Fruit fly (Drosophila melanogaster) whole organism, prepupa: ENCODE results near the gene mus301.

Source experiments
- Blimp-1 ChIP-seq: fragments of 200-800 bp; sonication (Bioruptor generic); optimal IDR thresholded peaks from 3 replicates; lab custom pipeline; 2017; ENCODE audit warnings: missing biosample characterization, missing genetic modification characterization, mild to moderate bottlenecking, moderate library complexity, missing genetic modification reagents
- CG10631 ChIP-seq: fragments of 200-800 bp; sonication (Bioruptor generic); optimal IDR thresholded peaks from 2 replicates; lab custom pipeline; 2016; ENCODE audit warnings: missing biosample characterization, missing genetic modification characterization
- CG10669 ChIP-seq: fragments of 200-800 bp; sonication (Bioruptor generic); optimal IDR thresholded peaks from 3 replicates; lab custom pipeline; 2018; ENCODE audit warnings: missing biosample characterization, mild to moderate bottlenecking, missing genetic modification characterization, moderate library complexity
- CG11902 ChIP-seq: fragments of 200-800 bp; sonication (Bioruptor generic); optimal IDR thresholded peaks from 3 replicates; lab custom pipeline; 2016; ENCODE audit warnings: missing biosample characterization, missing genetic modification characterization
- CG15336 ChIP-seq: fragments of 200-800 bp; sonication (Bioruptor generic); IDR thresholded peaks from 2 replicates; pipeline ENCODE4 v1.3.6; 2022; ENCODE audit warnings: missing biosample characterization, missing genetic modification characterization
- CG1621 ChIP-seq: fragments of 200-800 bp; sonication (Bioruptor generic); optimal IDR thresholded peaks from 3 replicates; lab custom pipeline; 2018; ENCODE audit warnings: missing biosample characterization, mild to moderate bottlenecking, missing genetic modification characterization
- CG31627 ChIP-seq: fragments of 200-800 bp; sonication (Bioruptor generic); optimal IDR thresholded peaks from 3 replicates; lab custom pipeline; 2016; ENCODE audit warnings: missing biosample characterization, missing genetic modification characterization
- CG34406 ChIP-seq: fragments of 200-800 bp; sonication (Bioruptor generic); optimal IDR thresholded peaks from 3 replicates; lab custom pipeline; 2016; ENCODE audit warnings: missing biosample characterization, missing genetic modification characterization
- CG3919 ChIP-seq: fragments of 200-800 bp; sonication (Bioruptor generic); optimal IDR thresholded peaks from 3 replicates; lab custom pipeline; 2016; ENCODE audit warnings: missing biosample characterization, missing genetic modification characterization
- CG4318 ChIP-seq: fragments of 200-800 bp; sonication (Bioruptor generic); optimal IDR thresholded peaks from 3 replicates; lab custom pipeline; 2017; ENCODE audit warnings: missing biosample characterization, mild to moderate bottlenecking, missing genetic modification characterization
- CG6163 ChIP-seq: fragments of 200-800 bp; sonication (Bioruptor generic); IDR thresholded peaks from 3 replicates; pipeline ENCODE4 v1.3.6; 2022; ENCODE audit warnings: missing biosample characterization, missing genetic modification characterization
- CG6276 ChIP-seq: fragments of 200-800 bp; sonication (Bioruptor generic); optimal IDR thresholded peaks from 2 replicates; lab custom pipeline; 2017; ENCODE audit warnings: missing biosample characterization, mild to moderate bottlenecking, missing genetic modification characterization
- CG6792 ChIP-seq: fragments of 200-800 bp; sonication (Bioruptor generic); optimal IDR thresholded peaks from 3 replicates; lab custom pipeline; 2016; ENCODE audit warnings: missing biosample characterization, missing genetic modification characterization
- CG6854 ChIP-seq: fragments of 200-800 bp; sonication (Bioruptor generic); optimal IDR thresholded peaks from 2 replicates; lab custom pipeline; 2017; ENCODE audit warnings: missing biosample characterization, mild to moderate bottlenecking, missing genetic modification characterization
- CG8119 ChIP-seq: fragments of 200-800 bp; sonication (Bioruptor generic); IDR thresholded peaks from 3 replicates; pipeline ENCODE4 v1.3.6; 2022; ENCODE audit warnings: missing biosample characterization, missing genetic modification characterization
- CG8319 ChIP-seq: fragments of 200-800 bp; sonication (Bioruptor generic); optimal IDR thresholded peaks from 3 replicates; lab custom pipeline; 2016; ENCODE audit warnings: missing biosample characterization, missing genetic modification characterization
- CG8632 ChIP-seq: fragments of 200-800 bp; sonication (Bioruptor generic); optimal IDR thresholded peaks from 3 replicates; lab custom pipeline; 2016; ENCODE audit warnings: missing biosample characterization, missing genetic modification characterization
- Eip78C ChIP-seq: fragments of 200-800 bp; sonication (Bioruptor generic); peaks from one replicate; lab custom pipeline; 2016; ENCODE audit warnings: missing biosample characterization, missing genetic modification characterization
- Eip93F ChIP-seq: fragments of 200-800 bp; sonication (Bioruptor generic); optimal IDR thresholded peaks from 2 replicates; lab custom pipeline; 2016; ENCODE audit warnings: missing biosample characterization, mild to moderate bottlenecking, missing genetic modification characterization
- Gug ChIP-seq: fragments of 200-800 bp; sonication (Bioruptor generic); IDR thresholded peaks from 2 replicates; pipeline ENCODE4 v1.3.6; 2022; ENCODE audit warnings: missing biosample characterization, missing genetic modification characterization
- Hr38 ChIP-seq: sonication (Bioruptor generic); optimal IDR thresholded peaks from 2 replicates; lab custom pipeline; 2016; ENCODE audit warnings: missing biosample characterization, missing genetic modification characterization
- Hr39 ChIP-seq: fragments of 200-800 bp; sonication (Bioruptor generic); optimal IDR thresholded peaks from 2 replicates; lab custom pipeline; 2016; ENCODE audit warnings: missing biosample characterization, missing genetic modification characterization
- Hr4 ChIP-seq: fragments of 200-800 bp; sonication (Bioruptor generic); optimal IDR thresholded peaks from 3 replicates; lab custom pipeline; 2016; ENCODE audit warnings: missing biosample characterization, missing genetic modification characterization
- Met ChIP-seq: fragments of 200-800 bp; sonication (Bioruptor generic); optimal IDR thresholded peaks from 3 replicates; lab custom pipeline; 2016; ENCODE audit warnings: missing biosample characterization, missing genetic modification characterization
- OdsH ChIP-seq: fragments of 200-800 bp; sonication (Bioruptor generic); optimal IDR thresholded peaks from 3 replicates; lab custom pipeline; 2016; ENCODE audit warnings: missing biosample characterization, missing genetic modification characterization
- Smox ChIP-seq: fragments of 200-800 bp; sonication (Bioruptor generic); optimal IDR thresholded peaks from 3 replicates; lab custom pipeline; 2016; ENCODE audit warnings: missing biosample characterization, missing genetic modification characterization
- Sox102F ChIP-seq: fragments of 200-800 bp; sonication (Bioruptor generic); optimal IDR thresholded peaks from 2 replicates; lab custom pipeline; 2016; ENCODE audit warnings: missing biosample characterization, mild to moderate bottlenecking, missing genetic modification characterization
- Sox14 ChIP-seq: fragments of 200-800 bp; sonication (Bioruptor generic); optimal IDR thresholded peaks from 3 replicates; lab custom pipeline; 2016; ENCODE audit warnings: missing biosample characterization, missing genetic modification characterization
- Sox15 ChIP-seq: fragments of 200-800 bp; sonication (Bioruptor generic); optimal IDR thresholded peaks from 3 replicates; lab custom pipeline; 2016; ENCODE audit warnings: missing biosample characterization, missing genetic modification characterization
- achi ChIP-seq: fragments of 200-800 bp; sonication (Bioruptor generic); optimal IDR thresholded peaks from 3 replicates; lab custom pipeline; 2016; ENCODE audit warnings: missing biosample characterization, missing genetic modification characterization
- acj6 ChIP-seq: fragments of 200-800 bp; sonication (Bioruptor generic); optimal IDR thresholded peaks from 3 replicates; lab custom pipeline; 2016; ENCODE audit warnings: missing biosample characterization, missing genetic modification characterization
- cyc ChIP-seq: fragments of 200-800 bp; sonication (Bioruptor generic); optimal IDR thresholded peaks from 3 replicates; lab custom pipeline; 2016; ENCODE audit warnings: missing biosample characterization, missing genetic modification characterization
- eg ChIP-seq: fragments of 200-800 bp; sonication (Bioruptor generic); IDR thresholded peaks from 3 replicates; pipeline ENCODE4 v1.3.6; 2022; ENCODE audit warnings: missing biosample characterization, missing genetic modification characterization
- esn ChIP-seq: fragments of 200-800 bp; sonication (Bioruptor generic); optimal IDR thresholded peaks from 2 replicates; lab custom pipeline; 2016; ENCODE audit warnings: missing biosample characterization, mild to moderate bottlenecking, missing genetic modification characterization, moderate library complexity
- fd85E ChIP-seq: fragments of 200-800 bp; sonication (Bioruptor generic); optimal IDR thresholded peaks from 3 replicates; lab custom pipeline; 2016; ENCODE audit warnings: missing biosample characterization, missing genetic modification characterization
- fkh ChIP-seq: fragments of 200-800 bp; sonication (Bioruptor generic); optimal IDR thresholded peaks from 3 replicates; lab custom pipeline; 2017; ENCODE audit warnings: missing biosample characterization, mild to moderate bottlenecking, missing genetic modification characterization, moderate library complexity
- lz ChIP-seq: fragments of 200-800 bp; sonication (Bioruptor generic); optimal IDR thresholded peaks from 3 replicates; lab custom pipeline; 2016; ENCODE audit warnings: missing biosample characterization, missing genetic modification characterization
- pdm3 ChIP-seq: fragments of 200-800 bp; sonication (Bioruptor generic); optimal IDR thresholded peaks from 3 replicates; lab custom pipeline; 2016; ENCODE audit warnings: missing biosample characterization, missing genetic modification characterization
- salr ChIP-seq, 2 experiments: fragments of 200-800 bp; sonication (Bioruptor generic); optimal IDR thresholded peaks; 3 replicates each; lab custom pipeline; 2016 to 2018; ENCODE audit warnings: missing biosample characterization in 2 of 2, missing genetic modification characterization in 2 of 2, mild to moderate bottlenecking in 1 of 2
- topi ChIP-seq: fragments of 200-800 bp; sonication (Bioruptor generic); optimal IDR thresholded peaks from 3 replicates; lab custom pipeline; 2016; ENCODE audit warnings: missing biosample characterization, missing genetic modification characterization

mus301 gene

DNA sequence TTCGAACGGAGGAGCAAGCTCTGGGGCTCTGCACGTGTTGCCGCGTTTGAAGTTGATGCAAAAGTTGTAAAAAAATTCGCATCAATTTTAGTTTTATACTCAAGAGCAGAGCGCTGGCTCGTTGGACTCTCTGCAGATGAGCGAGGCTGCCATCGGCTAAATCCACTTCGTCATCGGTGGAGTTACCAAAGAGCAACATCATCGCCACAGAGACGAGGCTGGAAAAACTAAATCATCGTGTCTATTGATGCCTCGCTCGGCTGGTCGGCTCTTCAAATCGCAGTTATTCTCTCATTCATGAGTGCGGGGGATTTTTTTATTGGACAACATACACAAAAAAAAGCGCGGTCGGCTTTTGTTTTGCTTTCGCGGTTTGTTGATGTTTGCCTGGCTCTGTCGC, 27.8 kb downstream of the mus301 start, which contains the start of gene CG13675:
CG13675 (minus strand) TSS at position 83 of the 400 bp plus-strand sequence.
- TF ChIP-seq fd85E (GFP tag; lab: Kevin White, UChicago) (no peak), topi (GFP tag; lab: Kevin White, UChicago) (no peak), pdm3 (GFP tag; lab: Kevin White, UChicago) (no peak), CG4318 (GFP tag; lab: Kevin White, UChicago) (no peak), CG8119 (GFP tag; lab: Robert Waterston, UW) (0 out of 3 replicates have a peak, but pooled peaks have one; percentile 24), CG11902 (GFP tag; lab: Kevin White, UChicago) (no peak), CG34406 (GFP tag; lab: Kevin White, UChicago) (no peak), Sox102F (no peak), Hr39 (no peak), CG1621 (tag; lab: Kevin White, UChicago) (no peak), CG10631 (GFP tag; lab: Kevin White, UChicago) (no peak), eg (GFP tag; lab: Robert Waterston, UW) (peak; percentile 26; the same call in 1 of the 3 replicates), CG31627 (GFP tag; lab: Kevin White, UChicago) (no peak), CG6854 (GFP tag; lab: Kevin White, UChicago) (no peak)

DNA sequence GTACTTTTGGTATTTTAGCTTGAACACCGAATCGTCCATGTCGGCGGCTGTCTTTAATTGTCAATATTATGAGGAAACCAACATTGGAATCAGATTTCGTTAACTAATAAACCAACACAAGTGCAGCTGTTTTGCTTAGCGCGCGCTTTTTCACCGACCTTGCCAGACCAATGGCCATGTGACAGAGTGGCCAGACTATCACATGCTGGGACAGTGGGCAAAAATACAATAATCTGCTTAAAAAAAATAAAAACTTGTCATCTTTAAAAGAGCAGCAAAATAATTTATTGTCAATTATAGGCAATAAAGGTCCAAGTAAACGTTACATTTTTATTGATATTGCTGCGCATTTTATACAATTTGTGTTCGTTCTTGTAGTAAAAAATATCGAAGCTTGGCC, 38.2 kb downstream of the mus301 start, which contains the start of gene RecQ4:
RecQ4 (minus strand) TSS at position 161 of the 400 bp plus-strand sequence.
- TF ChIP-seq Eip78C (GFP tag; lab: Kevin White, UChicago): no peak
- TF ChIP-seq CG10669 (GFP tag; lab: Kevin White, UChicago): no peak
- TF ChIP-seq Eip93F (GFP tag; lab: Kevin White, UChicago): no peak
- no peak for TF ChIP-seq Blimp-1 (GFP tag; lab: Kevin White, UChicago)
- TF ChIP-seq lz (GFP tag; lab: Kevin White, UChicago): peak; percentile 5
- TF ChIP-seq CG34406 (GFP tag; lab: Kevin White, UChicago): no peak
- peak; percentile 20 for TF ChIP-seq Hr39
- TF ChIP-seq Met (GFP tag; lab: Kevin White, UChicago): no peak
- no peak for TF ChIP-seq CG8319 (GFP tag; lab: Kevin White, UChicago)
- TF ChIP-seq Sox102F: no peak

DNA sequence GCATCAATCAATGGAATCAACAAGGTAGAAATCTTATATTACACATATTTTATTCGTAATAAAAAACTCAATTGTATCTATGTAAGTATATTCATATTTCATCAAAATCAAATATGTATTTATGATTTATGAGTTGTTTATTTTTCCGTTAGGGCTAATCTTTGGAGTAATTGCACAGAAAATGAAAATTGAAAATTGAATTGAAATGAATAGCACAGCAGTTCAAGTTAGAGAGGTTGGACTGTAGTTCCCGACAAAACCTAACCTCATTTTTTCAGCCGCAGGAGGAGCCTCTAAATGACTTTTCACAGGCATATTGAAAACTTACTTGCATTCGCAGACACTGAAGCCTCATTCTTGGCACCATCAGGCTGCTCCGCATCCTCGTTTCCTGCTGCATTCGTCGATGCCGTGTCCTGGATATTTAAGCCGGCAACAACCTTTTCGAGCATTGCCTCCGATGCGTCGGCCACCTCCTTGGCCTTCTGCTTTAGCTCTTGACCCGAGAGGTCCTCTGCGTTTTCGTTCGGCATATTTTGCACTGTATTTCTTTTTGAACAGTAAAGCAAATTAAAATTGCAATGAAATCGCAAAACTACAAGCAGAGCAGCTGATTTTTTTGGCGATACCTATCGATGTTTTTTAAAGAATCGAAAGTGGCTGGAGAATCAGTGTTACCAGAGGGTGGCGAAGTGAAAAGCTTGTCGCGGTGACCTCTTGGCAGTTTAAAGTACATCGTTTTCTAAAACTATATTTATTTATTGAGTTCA, 40.4 kb downstream of the mus301 start, which contains the start of gene Nmt:
Nmt (minus strand) TSS at position 635 of the 770 bp plus-strand sequence.
- TF ChIP-seq CG6163: peak; percentile 58; the same call in 1 of the 3 replicates
- peak; percentile 44 for TF ChIP-seq achi (GFP tag; lab: Kevin White, UChicago)
- no peak for TF ChIP-seq Eip93F (GFP tag; lab: Kevin White, UChicago)
- TF ChIP-seq eg (GFP tag; lab: Robert Waterston, UW): peak; percentile 51; the same call in 1 of the 3 replicates
- peak; percentile 80 for TF ChIP-seq CG8319 (GFP tag; lab: Kevin White, UChicago)
- peak; percentile 56 for TF ChIP-seq OdsH (GFP tag; lab: Kevin White, UChicago)
- no peak for TF ChIP-seq CG6276 (GFP tag; lab: Kevin White, UChicago)
- TF ChIP-seq cyc (GFP tag; lab: Kevin White, UChicago): no peak
- peak; percentile 46 for TF ChIP-seq esn (GFP tag; lab: Kevin White, UChicago)
- TF ChIP-seq lz (GFP tag; lab: Kevin White, UChicago): peak; percentile 39
- peak; percentile 57 for TF ChIP-seq acj6
- no peak for TF ChIP-seq fkh (GFP tag; lab: Kevin White, UChicago)
- peak; percentile 37 for TF ChIP-seq CG31627 (GFP tag; lab: Kevin White, UChicago)
- peak; percentile 52 for TF ChIP-seq CG6792 (GFP tag; lab: Kevin White, UChicago)
- peak; percentile 42 for TF ChIP-seq Hr39
- TF ChIP-seq Sox15 (GFP tag; lab: Kevin White, UChicago): peak; percentile 13
- TF ChIP-seq CG3919 (GFP tag; lab: Kevin White, UChicago): peak; percentile 60
- TF ChIP-seq Sox14 (GFP tag; lab: Kevin White, UChicago): no peak
- TF ChIP-seq salr (GFP tag; optimal IDR thresholded peaks at IDR 0.05; lab: Kevin White, UChicago): peak in 1 of 2 experiments; percentile 24
- peak; percentile 52; the same call in 2 of the 3 replicates for TF ChIP-seq CG8119 (GFP tag; lab: Robert Waterston, UW)
- no peak for TF ChIP-seq Hr4 (GFP tag; lab: Kevin White, UChicago)
- no peak for TF ChIP-seq CG10669 (GFP tag; lab: Kevin White, UChicago)
- TF ChIP-seq CG4318 (GFP tag; lab: Kevin White, UChicago): no peak
- peak; percentile 41 for TF ChIP-seq CG34406 (GFP tag; lab: Kevin White, UChicago)
- TF ChIP-seq CG10631 (GFP tag; lab: Kevin White, UChicago): peak; percentile 10
- TF ChIP-seq Gug (GFP tag; lab: Robert Waterston, UW): no peak
- no peak for TF ChIP-seq Smox (GFP tag; lab: Kevin White, UChicago)
- TF ChIP-seq fd85E (GFP tag; lab: Kevin White, UChicago): no peak
- peak; percentile 33 for TF ChIP-seq Eip78C (GFP tag; lab: Kevin White, UChicago)
- peak; percentile 24 for TF ChIP-seq CG8632 (GFP tag; lab: Kevin White, UChicago)
- no peak for TF ChIP-seq Hr38 (GFP tag; lab: Kevin White, UChicago)
- peak; percentile 77 for TF ChIP-seq CG15336 (GFP tag; lab: Robert Waterston, UW)
- no peak for TF ChIP-seq CG11902 (GFP tag; lab: Kevin White, UChicago)
